Fruit fly (Drosophila melanogaster): ENCODE data around the gene CG8042.

- TF ChIP-seq CG31627 (GFP tag; optimal IDR thresholded peaks at IDR 0.05) (no peak), CG11294 (GFP tag; IDR thresholded peaks at IDR 0.05) (no peak), ss (GFP tag; optimal IDR thresholded peaks at IDR 0.05) (no peak)
These were observed 13.6 kb upstream of the CG8042 start for dm6 chr3L:7988401-7988800.

Data from whole organism, prepupa.